Fruit fly (Drosophila melanogaster): ENCODE data around the gene RagA-B.
A peak's percentile ranks its signal among the peaks of the same experiment; 100 is the strongest.

The RagA-B gene

dm6 chr3R:8945502-8946324, 38.4 kb downstream of the RagA-B start (continued):
- TF ChIP-seq twi (tag; optimal IDR thresholded peaks at IDR 0.05) = peak; percentile 70
- peak; percentile 54 for TF ChIP-seq CG17802 (tag; optimal IDR thresholded peaks at IDR 0.05)
- TF ChIP-seq dan (GFP tag; IDR thresholded peaks at IDR 0.05) = no peak; the same call in 1 of the 2 replicates
- TF ChIP-seq CG7372 (GFP tag; IDR thresholded peaks at IDR 0.05) = peak; percentile 85
- TF ChIP-seq Eip74EF (GFP tag; optimal IDR thresholded peaks at IDR 0.05) = peak in 1 of 2 experiments; percentile 93
- no peak for TF ChIP-seq pb (GFP tag; optimal IDR thresholded peaks at IDR 0.05)
- TF ChIP-seq cwo (GFP tag; optimal IDR thresholded peaks at IDR 0.05) = peak; percentile 69
- TF ChIP-seq Mrtf (GFP tag; IDR thresholded peaks at IDR 0.05) = peak; percentile 76; the same call in 2 of the 3 replicates
- peak; percentile 88 for TF ChIP-seq CG12391 (tag; optimal IDR thresholded peaks at IDR 0.05)
- TF ChIP-seq rib (GFP tag; IDR thresholded peaks at IDR 0.05) = peak; percentile 50; the same call in 1 of the 2 replicates
- TF ChIP-seq Ada2b (GFP tag; IDR thresholded peaks at IDR 0.05) = peak; percentile 83
- no peak for TF ChIP-seq Dbx (GFP tag; IDR thresholded peaks at IDR 0.05)
- peak; percentile 49 for TF ChIP-seq CG17568 (GFP tag; optimal IDR thresholded peaks at IDR 0.05)
- peak; percentile 69; the same call in 2 of the 3 replicates for TF ChIP-seq CG14050 (GFP tag; IDR thresholded peaks at IDR 0.05)
- peak; percentile 93 for TF ChIP-seq CG7839 (tag; optimal IDR thresholded peaks at IDR 0.05)
- TF ChIP-seq CG7786 (GFP tag; optimal IDR thresholded peaks at IDR 0.05) = no peak
- TF ChIP-seq pita (GFP tag; optimal IDR thresholded peaks at IDR 0.05) = no peak
- TF ChIP-seq Hsf (GFP tag; optimal IDR thresholded peaks at IDR 0.05) = peak; percentile 63
- no peak for TF ChIP-seq Scr (GFP tag; IDR thresholded peaks at IDR 0.05; ENCODE audit: partially characterized antibody)
- TF ChIP-seq CG3847 (GFP tag; IDR thresholded peaks at IDR 0.05) = peak; percentile 64
- no peak for TF ChIP-seq da (GFP tag; optimal IDR thresholded peaks at IDR 0.05)
- peak; percentile 83 for TF ChIP-seq nau (GFP tag; optimal IDR thresholded peaks at IDR 0.05)
- peak; percentile 85 for TF ChIP-seq CG2875 (GFP tag; optimal IDR thresholded peaks at IDR 0.05)
- TF ChIP-seq Usf (GFP tag; optimal IDR thresholded peaks at IDR 0.05) = peak; percentile 63
- TF ChIP-seq PHDP (tag; optimal IDR thresholded peaks at IDR 0.05) = peak; percentile 88
- TF ChIP-seq mam (GFP tag; optimal IDR thresholded peaks at IDR 0.05) = peak; percentile 17
- TF ChIP-seq CG9215 (GFP tag; IDR thresholded peaks at IDR 0.05) = peak; percentile 35
- TF ChIP-seq CG4404 (GFP tag; IDR thresholded peaks at IDR 0.05) = peak; percentile 62
- peak; percentile 83 for TF ChIP-seq Xbp1 (GFP tag; optimal IDR thresholded peaks at IDR 0.05)
- peak; percentile 53 for TF ChIP-seq Jarid2 (GFP tag; optimal IDR thresholded peaks at IDR 0.05)
- TF ChIP-seq CG15696 (tag; optimal IDR thresholded peaks at IDR 0.05) = peak; percentile 28
- TF ChIP-seq CG14667 (GFP tag; IDR thresholded peaks at IDR 0.05) = peak; percentile 64; the same call in 1 of the 2 replicates
- TF ChIP-seq az2 (GFP tag; optimal IDR thresholded peaks at IDR 0.05) = peak; percentile 83
- TF ChIP-seq CG10654 (GFP tag; optimal IDR thresholded peaks at IDR 0.05) = peak; percentile 57
- no peak for TF ChIP-seq HmgD (GFP tag; optimal IDR thresholded peaks at IDR 0.05)
- peak; percentile 65 for TF ChIP-seq CG43689 (GFP tag; IDR thresholded peaks at IDR 0.05)
- TF ChIP-seq btn (GFP tag; optimal IDR thresholded peaks at IDR 0.05) = no peak
- peak; percentile 60 for TF ChIP-seq CG33557 (GFP tag; optimal IDR thresholded peaks at IDR 0.05)
- peak; percentile 24 for TF ChIP-seq CG1603 (tag; optimal IDR thresholded peaks at IDR 0.05)
- TF ChIP-seq odd (GFP tag; optimal IDR thresholded peaks at IDR 0.05) = peak; percentile 87
- TF ChIP-seq CG5953 (GFP tag; IDR thresholded peaks at IDR 0.05) = 0 out of 2 replicates have a peak, but pooled peaks have one; percentile 53
- peak; percentile 58; the same call in 1 of the 2 replicates for TF ChIP-seq Nf-YA (GFP tag; IDR thresholded peaks at IDR 0.05)
- TF ChIP-seq CG10462 (GFP tag; optimal IDR thresholded peaks at IDR 0.05) = peak; percentile 51
- TF ChIP-seq CG3065 (GFP tag; optimal IDR thresholded peaks at IDR 0.05) = no peak
- peak; percentile 85 for TF ChIP-seq ci (GFP tag; IDR thresholded peaks at IDR 0.05)
- peak; percentile 78 for TF ChIP-seq BtbVII (GFP tag; optimal IDR thresholded peaks at IDR 0.05)
- TF ChIP-seq CG15479 (GFP tag; optimal IDR thresholded peaks at IDR 0.05) = no peak
- TF ChIP-seq klu (GFP tag; IDR thresholded peaks at IDR 0.05) = peak; percentile 51; the same call in 1 of the 2 replicates
- TF ChIP-seq sug (tag; optimal IDR thresholded peaks at IDR 0.05) = peak; percentile 76
